Worm (Caenorhabditis elegans): ENCODE results near the gene sgn-1.

- TF ChIP-seq snpc-4 (tag; optimal IDR thresholded peaks at IDR 0.05), result no peak
- no peak for TF ChIP-seq nhr-11 (tag; optimal IDR thresholded peaks at IDR 0.05)
- TF ChIP-seq nhr-21 (tag; optimal IDR thresholded peaks at IDR 0.05), result peak; percentile 38
Measured at ce11 chrII:8789828-8790558, 6.5 kb upstream of the sgn-1 start, which contains the start of gene F07H5.13.

Data from whole organism, L2 larva.